Worm (Caenorhabditis elegans) whole organism, midembryonic: Measurements from ENCODE around the gene mca-1.

ENCODE experiments used
- T22C8.4 ChIP-seq: fragments of 200-800 bp; sonication (Bioruptor generic); IDR thresholded peaks from 2 replicates; pipeline ENCODE4 v1.3.6; 2022; ENCODE audit warnings: missing genetic modification characterization, missing compliant biosample characterization
- cog-1 ChIP-seq: sonication (generic microtip); optimal IDR thresholded peaks from 2 replicates; lab custom pipeline; 2016; ENCODE audit warnings: missing genetic modification characterization, missing compliant biosample characterization
- flt-1 ChIP-seq: fragments of 200-800 bp; sonication (Bioruptor generic); IDR thresholded peaks from 2 replicates; pipeline ENCODE4 v1.3.6; 2022; ENCODE audit warnings: missing genetic modification characterization, missing compliant biosample characterization
- klf-2 ChIP-seq: fragments of 200-800 bp; sonication (Bioruptor generic); conservative IDR thresholded peaks from 2 replicates; pipeline ENCODE4 v1.3.6; 2022; ENCODE audit warnings: missing genetic modification reagents, missing genetic modification characterization, missing compliant biosample characterization
- med-1 ChIP-seq: sonication (generic microtip); optimal IDR thresholded peaks from 2 replicates; lab custom pipeline; 2017; ENCODE audit warnings: missing genetic modification characterization, mild to moderate bottlenecking, missing compliant biosample characterization, antibody characterized with exemption, missing genetic modification reagents; ENCODE audit not compliant: insufficient read depth
- ref-1 ChIP-seq: fragments of 200-800 bp; sonication (Bioruptor generic); conservative IDR thresholded peaks from 2 replicates; pipeline ENCODE4 v1.3.6; 2022; ENCODE audit warnings: missing genetic modification reagents, missing genetic modification characterization, missing compliant biosample characterization
- tab-1 ChIP-seq: fragments of 200-800 bp; sonication (Bioruptor generic); IDR thresholded peaks from 2 replicates; pipeline ENCODE4 v1.3.6; 2022; ENCODE audit warnings: missing genetic modification characterization, missing compliant biosample characterization
- ztf-23 ChIP-seq: fragments of 200-800 bp; sonication (Bioruptor generic); IDR thresholded peaks from 2 replicates; pipeline ENCODE4 v1.3.6; 2022; ENCODE audit warnings: missing genetic modification reagents, missing genetic modification characterization, missing compliant biosample characterization
- ztf-29 ChIP-seq: fragments of 200-800 bp; sonication (Bioruptor generic); IDR thresholded peaks from 2 replicates; pipeline ENCODE4 v1.3.6; 2022; ENCODE audit warnings: missing genetic modification reagents, missing genetic modification characterization, missing compliant biosample characterization

Gene mca-1

DNA sequence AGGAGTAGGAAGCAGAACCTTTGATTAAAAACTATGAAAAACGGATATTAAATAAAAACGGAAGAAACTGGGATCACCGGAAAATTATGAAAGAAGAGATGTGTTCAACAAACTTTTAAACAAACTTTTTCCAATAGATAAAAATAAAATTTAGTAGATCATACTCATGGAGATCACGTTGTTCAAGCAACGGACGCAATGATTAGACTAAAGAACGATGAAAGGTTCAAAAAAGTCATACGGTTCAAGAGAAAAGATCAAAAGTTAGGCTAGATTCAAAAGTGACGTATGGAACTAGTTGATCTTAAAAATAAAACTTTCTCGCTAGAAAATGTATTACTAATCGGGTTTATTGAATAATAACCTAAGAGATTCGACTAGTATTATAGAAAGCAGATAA is 2.7 kb downstream of the mca-1 start:
- no peak for TF ChIP-seq ztf-29
- TF ChIP-seq ref-1 (GFP tag; lab: Robert Waterston, UW): no peak
- TF ChIP-seq flt-1: no peak
- no peak for TF ChIP-seq cog-1 (tag; lab: Kevin White, UChicago)
- TF ChIP-seq klf-2 (GFP tag; lab: Robert Waterston, UW): no peak
- no peak for TF ChIP-seq T22C8.4
- TF ChIP-seq med-1 (GFP tag; lab: Kevin White, UChicago): no peak
- no peak for TF ChIP-seq ztf-23 (GFP tag; lab: Robert Waterston, UW)
- TF ChIP-seq tab-1 (GFP tag; lab: Robert Waterston, UW): no peak

DNA sequence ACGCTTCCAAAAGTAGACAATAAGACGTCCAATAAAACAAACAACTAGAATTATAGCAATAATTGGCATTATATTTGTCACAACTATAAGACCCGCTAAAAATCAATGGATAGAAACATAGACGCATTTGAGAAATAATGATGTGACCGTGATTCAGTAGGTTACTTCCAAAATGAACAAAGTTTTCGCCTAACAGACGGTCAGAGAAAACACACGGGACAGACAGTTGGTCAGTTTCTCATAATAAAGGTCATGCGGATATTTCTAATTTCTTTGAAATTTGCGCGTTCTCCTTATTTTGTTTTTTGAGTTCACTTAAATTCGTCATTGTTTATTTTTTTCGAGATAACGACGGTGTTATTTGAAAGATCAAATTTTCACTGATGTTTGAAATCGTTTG is 3.2 kb downstream of the mca-1 start:
- no peak for TF ChIP-seq tab-1 (GFP tag; lab: Robert Waterston, UW)
- TF ChIP-seq klf-2 (GFP tag; lab: Robert Waterston, UW): no peak
- no peak for TF ChIP-seq T22C8.4
- TF ChIP-seq ztf-23 (GFP tag; lab: Robert Waterston, UW): no peak
- TF ChIP-seq med-1 (GFP tag; lab: Kevin White, UChicago): no peak
- no peak for TF ChIP-seq flt-1
- no peak for TF ChIP-seq ztf-29
- TF ChIP-seq ref-1 (GFP tag; lab: Robert Waterston, UW): no peak
- TF ChIP-seq cog-1 (tag; lab: Kevin White, UChicago): no peak

ce11 chrIV:9627033-9627432 is 7.7 kb downstream of the mca-1 start:
- no peak for TF ChIP-seq klf-2 (GFP tag; lab: Robert Waterston, UW)
- no peak for TF ChIP-seq ztf-23 (GFP tag; lab: Robert Waterston, UW)
- no peak for TF ChIP-seq tab-1 (GFP tag; lab: Robert Waterston, UW)
- TF ChIP-seq med-1 (GFP tag; lab: Kevin White, UChicago): no peak
- TF ChIP-seq T22C8.4: no peak
- no peak for TF ChIP-seq flt-1
- TF ChIP-seq ref-1 (GFP tag; lab: Robert Waterston, UW): no peak
- no peak for TF ChIP-seq ztf-29
- no peak for TF ChIP-seq cog-1 (tag; lab: Kevin White, UChicago)

ce11 chrIV:9625829-9626228 is 8.9 kb downstream of the mca-1 start:
- no peak for TF ChIP-seq ref-1 (GFP tag; lab: Robert Waterston, UW)
- TF ChIP-seq tab-1 (GFP tag; lab: Robert Waterston, UW): no peak
- no peak for TF ChIP-seq ztf-29
- no peak for TF ChIP-seq flt-1
- no peak for TF ChIP-seq T22C8.4

ce11 chrIV:9624977-9625376 is 9.8 kb downstream of the mca-1 start, which contains the start of gene W09C2.10:
W09C2.10 (minus strand) TSS chrIV:9625077.
- TF ChIP-seq ref-1 (GFP tag; lab: Robert Waterston, UW) (no peak), cog-1 (tag; lab: Kevin White, UChicago) (no peak), tab-1 (GFP tag; lab: Robert Waterston, UW) (no peak), ztf-29 (no peak)

DNA sequence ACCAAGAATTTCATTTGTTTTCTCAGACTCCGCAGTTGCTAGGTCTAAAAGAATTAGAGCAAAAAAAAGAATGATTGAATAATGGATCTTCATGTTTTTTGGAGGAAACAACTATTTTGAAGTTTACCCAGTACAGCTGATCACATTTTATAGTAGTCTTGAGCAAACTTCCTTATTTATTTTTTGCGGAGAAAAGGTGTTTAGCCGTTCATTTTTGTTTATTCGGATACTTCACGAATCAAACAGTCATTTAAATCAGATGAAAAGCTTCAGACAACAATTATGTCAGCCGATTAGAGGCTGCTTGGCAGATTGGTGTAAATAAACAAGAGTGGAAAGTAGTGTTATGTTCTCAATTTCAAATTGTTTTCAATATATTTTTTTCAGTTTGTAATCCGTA is 10.5 kb downstream of the mca-1 start, which contains the start of gene W09C2.8:
Gene W09C2.8 (minus strand): TSS at position 101 of the 400 bp plus-strand sequence.
- TF ChIP-seq ref-1 (GFP tag; lab: Robert Waterston, UW): no peak
- TF ChIP-seq ztf-29: no peak
- no peak for TF ChIP-seq flt-1
- no peak for TF ChIP-seq klf-2 (GFP tag; lab: Robert Waterston, UW)
- TF ChIP-seq T22C8.4: no peak
- TF ChIP-seq med-1 (GFP tag; lab: Kevin White, UChicago): no peak
- no peak for TF ChIP-seq cog-1 (tag; lab: Kevin White, UChicago)
- TF ChIP-seq ztf-23 (GFP tag; lab: Robert Waterston, UW): no peak
- TF ChIP-seq tab-1 (GFP tag; lab: Robert Waterston, UW): no peak

DNA sequence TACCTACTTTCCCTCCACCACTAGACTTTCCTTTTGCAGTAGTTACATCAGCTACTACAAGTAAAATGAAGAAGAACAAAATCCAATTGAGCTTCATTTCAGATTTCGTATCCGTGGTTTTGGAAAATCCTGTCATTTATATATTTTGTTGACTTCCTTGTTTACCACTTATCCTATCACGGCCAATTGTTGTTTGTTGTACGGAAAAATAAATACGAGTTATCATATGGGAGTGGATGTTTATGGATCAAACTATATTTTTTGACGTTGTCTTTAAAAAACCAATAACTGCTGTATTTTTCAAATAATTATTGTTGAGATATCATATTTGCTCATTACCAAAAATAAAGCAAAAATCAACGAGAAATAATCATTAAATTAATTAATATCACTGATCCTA is 11.5 kb downstream of the mca-1 start, which contains the start of gene W09C2.9:
Gene W09C2.9 (minus strand): TSS at position 101 of the 400 bp plus-strand sequence.
- TF ChIP-seq klf-2 (GFP tag; lab: Robert Waterston, UW) (no peak), ztf-29 (no peak), T22C8.4 (no peak), ztf-23 (GFP tag; lab: Robert Waterston, UW) (no peak), tab-1 (GFP tag; lab: Robert Waterston, UW) (no peak), flt-1 (no peak)

- TF ChIP-seq ztf-23 (GFP tag; lab: Robert Waterston, UW) (no peak), ztf-29 (no peak), flt-1 (no peak), med-1 (GFP tag; lab: Kevin White, UChicago) (no peak)
Measured at ce11 chrIV:9622272-9622671, 12.5 kb downstream of the mca-1 start, which contains the start of gene W09C2.7. W09C2.7 (minus strand) TSS chrIV:9622372.

DNA sequence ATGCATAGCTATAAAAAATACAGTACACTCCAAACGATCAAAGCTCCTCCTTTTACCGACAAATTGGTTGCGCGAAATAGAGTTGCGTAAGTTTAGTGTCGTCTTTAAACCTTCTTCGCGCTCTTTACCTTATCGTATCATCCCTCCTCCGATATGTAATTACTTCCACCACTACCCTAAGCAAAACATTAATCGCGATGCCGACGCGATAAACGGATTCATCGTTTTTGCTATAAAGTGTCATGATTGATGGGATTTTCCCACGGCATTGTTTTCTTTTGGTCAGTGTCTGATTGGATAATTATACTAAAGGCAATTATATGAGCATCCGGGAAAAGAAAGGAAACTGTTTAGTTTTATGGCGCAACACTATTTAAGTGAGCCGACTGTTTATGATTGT is 15.9 kb downstream of the mca-1 start:
- TF ChIP-seq ztf-29: no peak
- TF ChIP-seq tab-1 (GFP tag; lab: Robert Waterston, UW): no peak
- no peak for TF ChIP-seq med-1 (GFP tag; lab: Kevin White, UChicago)
- no peak for TF ChIP-seq klf-2 (GFP tag; lab: Robert Waterston, UW)
- no peak for TF ChIP-seq T22C8.4
- no peak for TF ChIP-seq ztf-23 (GFP tag; lab: Robert Waterston, UW)
- TF ChIP-seq cog-1 (tag; lab: Kevin White, UChicago): no peak
- no peak for TF ChIP-seq flt-1
- TF ChIP-seq ref-1 (GFP tag; lab: Robert Waterston, UW): no peak

- TF ChIP-seq klf-2 (GFP tag; lab: Robert Waterston, UW) (no peak), ref-1 (GFP tag; lab: Robert Waterston, UW) (no peak)
Measured at ce11 chrIV:9618015-9618414, 16.7 kb downstream of the mca-1 start.

ce11 chrIV:9617358-9617757 is 17.4 kb downstream of the mca-1 start:
- TF ChIP-seq flt-1 (0 out of 2 replicates have a peak, but pooled peaks have one; percentile 25), ref-1 (GFP tag; lab: Robert Waterston, UW) (no peak), klf-2 (GFP tag; lab: Robert Waterston, UW) (no peak)
